Worm (Caenorhabditis elegans): ENCODE results near the gene T01D1.4.

The T01D1.4 gene

ce11 chrII:216598-216997 lies 37.7 kb upstream of the T01D1.4 start, which contains the start of gene F48A11.4 (continued):
- TF ChIP-seq mbf-1 (tag; optimal IDR thresholded peaks at IDR 0.05) = peak; percentile 11
- peak; percentile 66 for TF ChIP-seq ceh-82 (tag; optimal IDR thresholded peaks at IDR 0.05)
- peak; percentile 57 for TF ChIP-seq nhr-77 (tag; optimal IDR thresholded peaks at IDR 0.05)
- TF ChIP-seq alr-1 (tag; optimal IDR thresholded peaks at IDR 0.05) = no peak

ce11 chrII:208097-208496 lies 29.2 kb upstream of the T01D1.4 start:
- TF ChIP-seq nhr-23 (tag; optimal IDR thresholded peaks at IDR 0.05) = no peak
- TF ChIP-seq nhr-10 (tag; optimal IDR thresholded peaks at IDR 0.05) = no peak
- no peak for TF ChIP-seq snpc-4 (tag; optimal IDR thresholded peaks at IDR 0.05)
- TF ChIP-seq unc-62 (GFP tag; optimal IDR thresholded peaks at IDR 0.05) = no peak
- TF ChIP-seq mbf-1 (tag; optimal IDR thresholded peaks at IDR 0.05) = no peak
- no peak for TF ChIP-seq mdl-1 (tag; optimal IDR thresholded peaks at IDR 0.05)
- TF ChIP-seq elt-1 (tag; optimal IDR thresholded peaks at IDR 0.05) = no peak
- no peak for TF ChIP-seq lin-11 (tag; optimal IDR thresholded peaks at IDR 0.05)
- TF ChIP-seq skn-1 (tag; optimal IDR thresholded peaks at IDR 0.05) = no peak
- TF ChIP-seq sma-3 (GFP tag; optimal IDR thresholded peaks at IDR 0.05) = no peak

ce11 chrII:196685-197084 lies 17.8 kb upstream of the T01D1.4 start, which contains the start of gene chs-2:
Gene chs-2, plus strand, starts transcription at chrII:196985.
- TF ChIP-seq F13H6.1 (tag; optimal IDR thresholded peaks at IDR 0.05) (no peak), ZK546.5 (tag; optimal IDR thresholded peaks at IDR 0.05) (no peak), nhr-129 (tag; optimal IDR thresholded peaks at IDR 0.05) (no peak), nhr-6 (tag; optimal IDR thresholded peaks at IDR 0.05) (no peak), ama-1 (optimal IDR thresholded peaks at IDR 0.05) (no peak), unc-39 (tag; optimal IDR thresholded peaks at IDR 0.05) (no peak), lsy-2 (tag; optimal IDR thresholded peaks at IDR 0.05) (no peak), elt-1 (tag; optimal IDR thresholded peaks at IDR 0.05) (no peak), nhr-11 (tag; optimal IDR thresholded peaks at IDR 0.05) (no peak)

- TF ChIP-seq nhr-11 (tag; optimal IDR thresholded peaks at IDR 0.05) = no peak
- TF ChIP-seq F13H6.1 (tag; optimal IDR thresholded peaks at IDR 0.05) = no peak
- TF ChIP-seq lin-11 (tag; optimal IDR thresholded peaks at IDR 0.05) = no peak
- no peak for TF ChIP-seq snpc-4 (tag; optimal IDR thresholded peaks at IDR 0.05)
These were observed 15.6 kb upstream of the T01D1.4 start, which contains the start of gene abu-11 for ce11 chrII:194458-194857. Gene abu-11, minus strand, starts transcription at chrII:194558.

ce11 chrII:192584-192983 lies 13.7 kb upstream of the T01D1.4 start:
- no peak for TF ChIP-seq egl-27 (tag; optimal IDR thresholded peaks at IDR 0.05)
- TF ChIP-seq lsy-2 (tag; optimal IDR thresholded peaks at IDR 0.05) = no peak
- no peak for TF ChIP-seq lin-39 (tag; optimal IDR thresholded peaks at IDR 0.05)
- no peak for TF ChIP-seq elt-3 (tag; optimal IDR thresholded peaks at IDR 0.05)
- TF ChIP-seq F13H6.1 (tag; optimal IDR thresholded peaks at IDR 0.05) = no peak
- no peak for TF ChIP-seq nhr-21 (tag; optimal IDR thresholded peaks at IDR 0.05)
- TF ChIP-seq mdl-1 (tag; optimal IDR thresholded peaks at IDR 0.05) = no peak
- no peak for TF ChIP-seq C34F6.9 (tag; optimal IDR thresholded peaks at IDR 0.05)
- TF ChIP-seq mab-5 (tag; optimal IDR thresholded peaks at IDR 0.05) = no peak
- TF ChIP-seq sem-4 (tag; optimal IDR thresholded peaks at IDR 0.05) = no peak
- no peak for TF ChIP-seq gmeb-1 (tag; optimal IDR thresholded peaks at IDR 0.05)
- no peak for TF ChIP-seq R02D3.7 (tag; optimal IDR thresholded peaks at IDR 0.05)
- no peak for TF ChIP-seq skn-1 (tag; optimal IDR thresholded peaks at IDR 0.05)
- no peak for TF ChIP-seq aly-2 (tag; optimal IDR thresholded peaks at IDR 0.05)
- TF ChIP-seq sma-3 (GFP tag; optimal IDR thresholded peaks at IDR 0.05) = no peak
- no peak for TF ChIP-seq crh-2 (tag; optimal IDR thresholded peaks at IDR 0.05)
- no peak for TF ChIP-seq unc-55 (GFP tag; optimal IDR thresholded peaks at IDR 0.05)
- no peak for TF ChIP-seq sma-9 (GFP tag; optimal IDR thresholded peaks at IDR 0.05)
- no peak for TF ChIP-seq sma-9 (tag; optimal IDR thresholded peaks at IDR 0.05)
- no peak for TF ChIP-seq mbf-1 (tag; optimal IDR thresholded peaks at IDR 0.05)

- TF ChIP-seq mdl-1 (tag; optimal IDR thresholded peaks at IDR 0.05) (no peak), nhr-6 (tag; optimal IDR thresholded peaks at IDR 0.05) (no peak), unc-55 (GFP tag; optimal IDR thresholded peaks at IDR 0.05) (no peak)
These were observed 10.1 kb upstream of the T01D1.4 start, which contains the start of gene T01D1.5 for ce11 chrII:188967-189366. Gene T01D1.5, minus strand, starts transcription at chrII:189067.

Measured in whole organism, L2 larva.